Fruit fly (Drosophila melanogaster) whole organism: Measurements from ENCODE around the gene hll.

Experiments used
- CG8478 ChIP-seq: fragments of >200 bp; optimal IDR thresholded peaks from 2 replicates; lab custom pipeline; 2018; ENCODE audit warnings: inconsistent platforms
- Dll ChIP-seq: fragments of >200 bp; optimal IDR thresholded peaks from 2 replicates; lab custom pipeline; 2017
- EcR ChIP-seq, 2 experiments: fragments of >200 bp; optimal IDR thresholded peaks; 2 replicates each; lab custom pipeline; 2017; ENCODE audit warnings: missing biosample characterization in 2 of 2, missing genetic modification characterization in 2 of 2, missing genetic modification reagents in 2 of 2
- pan ChIP-seq: fragments of >200 bp; optimal IDR thresholded peaks from 2 replicates; lab custom pipeline; 2017
- psq ChIP-seq: fragments of >200 bp; optimal IDR thresholded peaks from 2 replicates; lab custom pipeline; 2017
- usp ChIP-seq: fragments of >200 bp; optimal IDR thresholded peaks from 2 replicates; lab custom pipeline; 2017; ENCODE audit warnings: missing biosample characterization, missing genetic modification characterization, mixed read lengths

hll gene

dm6 chr2L:14019654-14020053 is 7.1 kb upstream of the hll start:
- no peak for TF ChIP-seq psq (lab: Kevin White, UChicago)
- no peak for TF ChIP-seq usp (GFP tag; lab: Kevin White, UChicago)
- TF ChIP-seq Dll (lab: Kevin White, UChicago), result no peak
- TF ChIP-seq CG8478, result no peak
- TF ChIP-seq pan, result no peak
- TF ChIP-seq EcR (GFP tag; optimal IDR thresholded peaks at IDR 0.05; lab: Kevin White, UChicago), result no peak

- TF ChIP-seq pan (no peak), psq (lab: Kevin White, UChicago) (no peak), CG8478 (no peak), usp (GFP tag; lab: Kevin White, UChicago) (no peak), Dll (lab: Kevin White, UChicago) (no peak), EcR (GFP tag; optimal IDR thresholded peaks at IDR 0.05; lab: Kevin White, UChicago) (no peak)
Measured at dm6 chr2L:14020108-14020507, 6.7 kb upstream of the hll start, which contains the start of gene NimC3. NimC3 (minus strand) TSS chr2L:14020208.

dm6 chr2L:14020545-14020874 is 6.3 kb upstream of the hll start:
- TF ChIP-seq EcR (GFP tag; optimal IDR thresholded peaks at IDR 0.05; lab: Kevin White, UChicago) (no peak), CG8478 (peak; percentile 24)

- peak; percentile 72 for TF ChIP-seq pan
- no peak for TF ChIP-seq EcR (GFP tag; optimal IDR thresholded peaks at IDR 0.05; lab: Kevin White, UChicago)
Measured at dm6 chr2L:14020875-14021643, 5.7 kb upstream of the hll start.

dm6 chr2L:14021646-14022129 is 5.1 kb upstream of the hll start:
- TF ChIP-seq CG8478 (no peak), Dll (lab: Kevin White, UChicago) (no peak)

- TF ChIP-seq CG8478 (no peak), Dll (lab: Kevin White, UChicago) (no peak), pan (no peak), EcR (GFP tag; optimal IDR thresholded peaks at IDR 0.05; lab: Kevin White, UChicago) (no peak)
Measured at dm6 chr2L:14022130-14022735, 4.6 kb upstream of the hll start.

dm6 chr2L:14023136-14024050 is 3.4 kb upstream of the hll start:
- TF ChIP-seq Dll (lab: Kevin White, UChicago) (no peak), psq (lab: Kevin White, UChicago) (no peak), EcR (GFP tag; optimal IDR thresholded peaks at IDR 0.05; lab: Kevin White, UChicago) (no peak), pan (no peak), usp (GFP tag; lab: Kevin White, UChicago) (no peak), CG8478 (no peak)

- TF ChIP-seq CG8478 (no peak), Dll (lab: Kevin White, UChicago) (no peak), EcR (GFP tag; optimal IDR thresholded peaks at IDR 0.05; lab: Kevin White, UChicago) (no peak), usp (GFP tag; lab: Kevin White, UChicago) (no peak), pan (no peak), psq (lab: Kevin White, UChicago) (no peak)
Measured at dm6 chr2L:14024051-14024745, 2.6 kb upstream of the hll start.

dm6 chr2L:14024746-14025105 is 2.1 kb upstream of the hll start:
- TF ChIP-seq pan (no peak), psq (lab: Kevin White, UChicago) (no peak), usp (GFP tag; lab: Kevin White, UChicago) (no peak), EcR (GFP tag; optimal IDR thresholded peaks at IDR 0.05; lab: Kevin White, UChicago) (no peak), Dll (lab: Kevin White, UChicago) (no peak), CG8478 (no peak)

- TF ChIP-seq psq (lab: Kevin White, UChicago) (no peak), pan (no peak), Dll (lab: Kevin White, UChicago) (no peak), EcR (GFP tag; optimal IDR thresholded peaks at IDR 0.05; lab: Kevin White, UChicago) (no peak), CG8478 (no peak), usp (GFP tag; lab: Kevin White, UChicago) (no peak)
Measured at dm6 chr2L:14025485-14025933, 1.3 kb upstream of the hll start.

dm6 chr2L:14029235-14029634 is 2.4 kb downstream of the hll start:
- no peak for TF ChIP-seq EcR (GFP tag; optimal IDR thresholded peaks at IDR 0.05; lab: Kevin White, UChicago)
- TF ChIP-seq CG8478, result no peak
- no peak for TF ChIP-seq pan
- TF ChIP-seq usp (GFP tag; lab: Kevin White, UChicago), result no peak
- TF ChIP-seq psq (lab: Kevin White, UChicago), result no peak
- no peak for TF ChIP-seq Dll (lab: Kevin White, UChicago)

- TF ChIP-seq psq (lab: Kevin White, UChicago), result no peak
- TF ChIP-seq pan, result no peak
- no peak for TF ChIP-seq CG8478
- no peak for TF ChIP-seq usp (GFP tag; lab: Kevin White, UChicago)
- TF ChIP-seq Dll (lab: Kevin White, UChicago), result no peak
Measured at dm6 chr2L:14031439-14031838, 4.6 kb downstream of the hll start, which contains the start of gene CG18095. CG18095 (minus strand) TSS chr2L:14031539.
